Fruit fly (Drosophila melanogaster) whole organism, embryonic: ENCODE results near the gene Ldsdh1.

Source experiments
- Ada2b ChIP-seq: fragments of 200-800 bp; sonication (Bioruptor generic); IDR thresholded peaks from 2 replicates; pipeline ENCODE4 v1.3.6; 2022; ENCODE audit warnings: missing biosample characterization, missing genetic modification characterization
- Adf1 ChIP-seq: fragments of 200-800 bp; sonication (Bioruptor generic); IDR thresholded peaks from 2 replicates; pipeline ENCODE4 v1.3.6; 2022; ENCODE audit warnings: missing biosample characterization, missing genetic modification characterization
- BEAF-32 ChIP-seq: fragments of 200-800 bp; sonication (Bioruptor generic); optimal IDR thresholded peaks from 3 replicates; lab custom pipeline; 2017; ENCODE audit warnings: missing biosample characterization, missing genetic modification characterization, mild to moderate bottlenecking, moderate library complexity, missing genetic modification reagents
- CG10209 ChIP-seq: fragments of 200-800 bp; sonication (Bioruptor generic); optimal IDR thresholded peaks from 3 replicates; lab custom pipeline; 2017; ENCODE audit warnings: missing biosample characterization, mild to moderate bottlenecking, missing genetic modification characterization, missing genetic modification reagents
- CG11696 ChIP-seq: fragments of 200-800 bp; sonication (Bioruptor generic); IDR thresholded peaks from 2 replicates; pipeline ENCODE4 v1.3.6; 2022; ENCODE audit warnings: missing biosample characterization, missing genetic modification characterization
- CG1233 ChIP-seq: fragments of 200-800 bp; sonication (Bioruptor generic); optimal IDR thresholded peaks from 4 replicates; lab custom pipeline; 2018; ENCODE audit warnings: missing biosample characterization, mild to moderate bottlenecking, missing genetic modification characterization
- CG12744 ChIP-seq: fragments of 200-800 bp; sonication (Bioruptor generic); optimal IDR thresholded peaks from 2 replicates; lab custom pipeline; 2016; ENCODE audit warnings: missing biosample characterization, missing genetic modification characterization
- CG13624 ChIP-seq: fragments of 200-800 bp; sonication (Bioruptor generic); optimal IDR thresholded peaks from 2 replicates; lab custom pipeline; 2016; ENCODE audit warnings: missing biosample characterization, missing genetic modification characterization
- CG13894 ChIP-seq: fragments of 200-800 bp; sonication (Bioruptor generic); optimal IDR thresholded peaks from 3 replicates; lab custom pipeline; 2018; ENCODE audit warnings: missing biosample characterization, mild to moderate bottlenecking, missing genetic modification characterization, moderate library complexity
- CG14050 ChIP-seq: fragments of 200-800 bp; sonication (Bioruptor generic); IDR thresholded peaks from 3 replicates; pipeline ENCODE4 v1.3.6; 2022; ENCODE audit warnings: missing biosample characterization, missing genetic modification characterization
- CG14441 ChIP-seq: fragments of 200-800 bp; sonication (Bioruptor generic); IDR thresholded peaks from 2 replicates; pipeline ENCODE4 v1.3.6; 2022; ENCODE audit warnings: missing biosample characterization, missing genetic modification characterization
- CG15601 ChIP-seq: fragments of 200-800 bp; sonication (Bioruptor generic); optimal IDR thresholded peaks from 3 replicates; lab custom pipeline; 2019; ENCODE audit warnings: missing biosample characterization, mild to moderate bottlenecking, missing genetic modification characterization, moderate library complexity
- CG17568 ChIP-seq: fragments of 200-800 bp; sonication (Bioruptor generic); optimal IDR thresholded peaks from 2 replicates; lab custom pipeline; 2018; ENCODE audit warnings: missing biosample characterization, mild to moderate bottlenecking, missing genetic modification characterization, moderate library complexity
- CG17802 ChIP-seq: fragments of 200-800 bp; sonication (Bioruptor generic); optimal IDR thresholded peaks from 2 replicates; lab custom pipeline; 2018; ENCODE audit warnings: missing biosample characterization, mild to moderate bottlenecking, missing genetic modification characterization, moderate library complexity
- CG18599 ChIP-seq: fragments of 200-800 bp; sonication (Bioruptor generic); optimal IDR thresholded peaks from 3 replicates; lab custom pipeline; 2017; ENCODE audit warnings: missing biosample characterization, missing genetic modification characterization, mild to moderate bottlenecking, moderate library complexity, missing genetic modification reagents
- CG2712 ChIP-seq: fragments of 200-800 bp; optimal IDR thresholded peaks from 3 replicates; lab custom pipeline; 2019; ENCODE audit warnings: missing biosample characterization, mild to moderate bottlenecking, missing genetic modification characterization, moderate library complexity
- CG6654 ChIP-seq: fragments of 200-800 bp; sonication (Bioruptor generic); optimal IDR thresholded peaks from 2 replicates; lab custom pipeline; 2017; ENCODE audit warnings: missing biosample characterization, mild to moderate bottlenecking, missing genetic modification characterization
- CG7786 ChIP-seq: fragments of 200-800 bp; sonication (Bioruptor generic); optimal IDR thresholded peaks from 2 replicates; lab custom pipeline; 2016; ENCODE audit warnings: missing biosample characterization, missing genetic modification characterization
- CG7839 ChIP-seq: fragments of 200-800 bp; sonication (Bioruptor generic); optimal IDR thresholded peaks from 3 replicates; lab custom pipeline; 2018; ENCODE audit warnings: missing biosample characterization, mild to moderate bottlenecking, missing genetic modification characterization, moderate library complexity
- CG8281 ChIP-seq: fragments of 200-800 bp; sonication (Bioruptor generic); optimal IDR thresholded peaks from 2 replicates; lab custom pipeline; 2018; ENCODE audit warnings: missing biosample characterization, mild to moderate bottlenecking, missing genetic modification characterization, moderate library complexity
- CG9876 ChIP-seq: fragments of 200-800 bp; sonication (Bioruptor generic); optimal IDR thresholded peaks from 2 replicates; lab custom pipeline; 2016; ENCODE audit warnings: missing biosample characterization, missing genetic modification characterization
- CkIIα-i1 ChIP-seq: fragments of 200-800 bp; sonication (Bioruptor generic); IDR thresholded peaks from 2 replicates; pipeline ENCODE4 v1.3.6; 2022; ENCODE audit warnings: missing biosample characterization, missing genetic modification characterization
- Dip3 ChIP-seq: fragments of 200-800 bp; sonication (Bioruptor generic); optimal IDR thresholded peaks from 3 replicates; lab custom pipeline; 2016; ENCODE audit warnings: missing biosample characterization, missing genetic modification characterization
- Hand ChIP-seq: fragments of 200-800 bp; sonication (Bioruptor generic); optimal IDR thresholded peaks from 2 replicates; lab custom pipeline; 2017; ENCODE audit warnings: mild to moderate bottlenecking, missing biosample characterization, missing genetic modification reagents, missing genetic modification characterization
- Lim3 ChIP-seq: fragments of 200-800 bp; sonication (Bioruptor generic); IDR thresholded peaks from 2 replicates; pipeline ENCODE4 v1.3.6; 2022; ENCODE audit warnings: missing biosample characterization, missing genetic modification characterization
- NfI ChIP-seq: fragments of 200-800 bp; sonication (Bioruptor generic); optimal IDR thresholded peaks from 3 replicates; lab custom pipeline; 2018; ENCODE audit warnings: missing biosample characterization, mild to moderate bottlenecking, missing genetic modification characterization, moderate library complexity
- Sox100B ChIP-seq: fragments of 200-800 bp; sonication (Bioruptor generic); optimal IDR thresholded peaks from 3 replicates; lab custom pipeline; 2018; ENCODE audit warnings: missing biosample characterization, mild to moderate bottlenecking, missing genetic modification characterization
- Sox102F ChIP-seq: fragments of 200-800 bp; sonication (Bioruptor generic); optimal IDR thresholded peaks from 2 replicates; lab custom pipeline; 2018; ENCODE audit warnings: missing biosample characterization, mild to moderate bottlenecking, missing genetic modification characterization, moderate library complexity
- Tbp ChIP-seq: fragments of >200 bp; optimal IDR thresholded peaks from 2 replicates; lab custom pipeline; 2018; ENCODE audit warnings: missing biosample characterization, missing genetic modification characterization
- abd-A ChIP-seq: fragments of 200-800 bp; sonication (Bioruptor generic); optimal IDR thresholded peaks from 3 replicates; lab custom pipeline; 2019; ENCODE audit warnings: missing biosample characterization, mild to moderate bottlenecking, missing genetic modification characterization, moderate library complexity
- az2 ChIP-seq: fragments of 200-800 bp; sonication (Bioruptor generic); optimal IDR thresholded peaks from 3 replicates; lab custom pipeline; 2016; ENCODE audit warnings: missing biosample characterization, missing genetic modification characterization
- bbx ChIP-seq: fragments of 200-800 bp; sonication (Bioruptor generic); IDR thresholded peaks from 2 replicates; pipeline ENCODE4 v1.3.6; 2022; ENCODE audit warnings: missing biosample characterization, missing genetic modification characterization; ENCODE audit not compliant: partially characterized antibody
- br ChIP-seq: fragments of >200 bp; optimal IDR thresholded peaks from 2 replicates; lab custom pipeline; 2017
- bsh ChIP-seq, 2 experiments: fragments of 200-800 bp; sonication (Bioruptor generic); optimal IDR thresholded peaks; 2 replicates each; lab custom pipeline; 2017 to 2018; ENCODE audit warnings: mild to moderate bottlenecking in 2 of 2, missing biosample characterization in 2 of 2, missing genetic modification characterization in 2 of 2, moderate library complexity in 1 of 2
- chm ChIP-seq: fragments of 200-800 bp; sonication (Bioruptor generic); IDR thresholded peaks from 2 replicates; pipeline ENCODE4 v1.3.6; 2022; ENCODE audit warnings: missing biosample characterization, missing genetic modification characterization
- disco-r ChIP-seq: fragments of 200-800 bp; sonication (Bioruptor generic); optimal IDR thresholded peaks from 2 replicates; lab custom pipeline; 2016; ENCODE audit warnings: missing biosample characterization, missing genetic modification characterization
- en ChIP-seq: fragments of 200-800 bp; sonication (Bioruptor generic); optimal IDR thresholded peaks from 2 replicates; lab custom pipeline; 2016; ENCODE audit warnings: missing biosample characterization, missing genetic modification characterization
- fd3F ChIP-seq: fragments of 200-800 bp; sonication (Bioruptor generic); optimal IDR thresholded peaks from 2 replicates; lab custom pipeline; 2018; ENCODE audit warnings: missing biosample characterization, mild to moderate bottlenecking, missing genetic modification characterization, moderate library complexity
- hkb ChIP-seq, 2 experiments: fragments of 200-800 bp in 1 of 2; fragments of >200 bp in 1 of 2; sonication (Bioruptor generic) in 1 of 2; IDR thresholded peaks in 1 of 2; optimal IDR thresholded peaks in 1 of 2; 2 replicates each; pipeline versions ENCODE4 v1.3.6 to Lab custom; 2017 to 2022; ENCODE audit warnings: missing biosample characterization in 1 of 2, missing genetic modification characterization in 1 of 2
- inv ChIP-seq: fragments of 200-800 bp; sonication (Bioruptor generic); IDR thresholded peaks from 2 replicates; pipeline ENCODE4 v1.3.6; 2022; ENCODE audit warnings: missing biosample characterization, missing genetic modification characterization; ENCODE audit not compliant: partially characterized antibody
- jing ChIP-seq: fragments of 200-800 bp; sonication (Bioruptor generic); optimal IDR thresholded peaks from 2 replicates; lab custom pipeline; 2018; ENCODE audit warnings: missing biosample characterization, mild to moderate bottlenecking, missing genetic modification characterization
- luna ChIP-seq: fragments of 200-800 bp; sonication (Bioruptor generic); optimal IDR thresholded peaks from 2 replicates; lab custom pipeline; 2016; ENCODE audit warnings: missing biosample characterization, missing genetic modification characterization
- pho ChIP-seq: fragments of 200-800 bp; sonication (Bioruptor generic); optimal IDR thresholded peaks from 2 replicates; lab custom pipeline; 2016; ENCODE audit warnings: missing biosample characterization, missing genetic modification characterization
- phol ChIP-seq: fragments of 200-800 bp; sonication (Bioruptor generic); optimal IDR thresholded peaks from 3 replicates; lab custom pipeline; 2018; ENCODE audit warnings: missing biosample characterization, mild to moderate bottlenecking, missing genetic modification characterization, moderate library complexity
- sd ChIP-seq: fragments of 200-800 bp; sonication (Bioruptor generic); optimal IDR thresholded peaks from 3 replicates; lab custom pipeline; 2018; ENCODE audit warnings: missing biosample characterization, mild to moderate bottlenecking, missing genetic modification characterization, moderate library complexity
- sqz ChIP-seq: fragments of 200-800 bp; sonication (Bioruptor generic); optimal IDR thresholded peaks from 3 replicates; lab custom pipeline; 2018; ENCODE audit warnings: missing biosample characterization, mild to moderate bottlenecking, missing genetic modification characterization
- vfl ChIP-seq: fragments of 200-800 bp; sonication (Bioruptor generic); optimal IDR thresholded peaks from 2 replicates; lab custom pipeline; 2016; ENCODE audit warnings: missing biosample characterization, missing genetic modification characterization
- zfh2 ChIP-seq: fragments of 200-800 bp; sonication (Bioruptor generic); optimal IDR thresholded peaks from 2 replicates; lab custom pipeline; 2016; ENCODE audit warnings: missing biosample characterization, missing genetic modification characterization

Ldsdh1 gene

DNA sequence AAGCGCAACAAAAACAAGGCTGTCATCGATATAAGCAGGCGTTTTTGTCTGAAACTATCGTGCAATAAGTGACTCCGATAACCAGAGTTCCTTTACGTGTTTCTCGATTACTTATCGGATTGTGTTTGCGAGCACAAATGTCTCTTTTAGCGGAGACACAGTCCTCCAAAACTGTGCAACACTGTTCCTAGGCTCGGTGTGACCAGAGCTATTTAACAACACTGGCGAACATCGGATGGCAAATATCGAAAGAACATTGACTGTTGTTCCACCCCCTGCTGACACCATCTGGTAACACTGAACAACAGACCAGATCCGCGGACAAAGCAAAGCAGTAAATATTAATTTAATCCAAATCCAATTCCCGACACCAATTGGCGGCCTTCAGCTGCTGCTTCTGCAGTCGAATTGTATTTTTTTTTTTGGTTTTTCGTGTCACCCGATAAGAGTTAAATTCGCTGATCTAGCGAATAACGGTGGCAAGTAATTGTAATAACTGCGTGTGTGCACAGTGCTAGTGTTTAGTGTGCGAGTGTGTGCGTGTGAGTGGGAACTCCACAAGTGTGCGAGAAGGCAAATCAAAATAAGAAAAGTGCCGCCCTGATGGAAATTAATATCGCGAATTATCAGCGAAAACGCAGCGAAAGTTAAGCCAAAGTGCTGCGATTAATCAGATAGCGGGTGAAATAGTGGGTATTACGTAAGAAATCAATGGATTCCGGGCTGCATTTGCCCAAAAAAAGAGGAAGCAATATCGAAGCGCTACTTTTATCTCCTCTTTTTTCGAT lies 19.8 kb downstream of the Ldsdh1 start, which contains the start of gene mys (continued):
- TF ChIP-seq CG9876 (peak; percentile 71), zfh2 (GFP tag; lab: Kevin White, UChicago) (peak; percentile 84), jing (no peak), Sox100B (GFP tag; lab: Kevin White, UChicago) (no peak), CG6654 (GFP tag; lab: Kevin White, UChicago) (no peak), Adf1 (peak; percentile 15; the same call in 1 of the 2 replicates), CG18599 (GFP tag; lab: Kevin White, UChicago) (peak; percentile 73), disco-r (GFP tag; lab: Kevin White, UChicago) (peak; percentile 37), az2 (GFP tag; lab: Kevin White, UChicago) (peak; percentile 13), CG17802 (tag; lab: Kevin White, UChicago) (peak; percentile 55), bsh (GFP tag; optimal IDR thresholded peaks at IDR 0.05; lab: Kevin White, UChicago) (peak; percentile 34 to 52), abd-A (no peak), CG2712 (peak; percentile 55), Dip3 (peak; percentile 76), en (GFP tag; lab: Kevin White, UChicago) (no peak), CG7839 (peak; percentile 54), inv (GFP tag; lab: Robert Waterston, UW) (peak; percentile 91), hkb (optimal IDR thresholded peaks at IDR 0.05; lab: Kevin White, UChicago) (peak; percentile 76), hkb (GFP tag; IDR thresholded peaks at IDR 0.05; lab: Robert Waterston, UW) (no peak; the same call in 1 of the 2 replicates), CG7786 (GFP tag; lab: Kevin White, UChicago) (peak; percentile 72), luna (GFP tag; lab: Kevin White, UChicago) (peak; percentile 34), CG17568 (GFP tag; lab: Kevin White, UChicago) (peak; percentile 21), CG15601 (tag; lab: Kevin White, UChicago) (peak; percentile 71), phol (tag; lab: Kevin White, UChicago) (peak; percentile 63), NfI (peak; percentile 65), CG13624 (GFP tag; lab: Kevin White, UChicago) (peak; percentile 80), chm (GFP tag; lab: Robert Waterston, UW) (peak; percentile 83), CG14441 (GFP tag; lab: Robert Waterston, UW) (peak; percentile 62), CG8281 (tag; lab: Kevin White, UChicago) (no peak), sqz (GFP tag; lab: Kevin White, UChicago) (no peak), CG14050 (GFP tag; lab: Robert Waterston, UW) (no peak), fd3F (GFP tag; lab: Kevin White, UChicago) (peak; percentile 21), pho (GFP tag; lab: Kevin White, UChicago) (peak; percentile 68), br (no peak), Tbp (no peak), Ada2b (0 out of 2 replicates have a peak, but pooled peaks have one; percentile 16), Lim3 (GFP tag; lab: Robert Waterston, UW) (no peak), bbx (peak; percentile 95), CG10209 (GFP tag; lab: Kevin White, UChicago) (peak; percentile 64), CG11696 (GFP tag; lab: Robert Waterston, UW) (no peak), sd (tag; lab: Kevin White, UChicago) (no peak), Hand (GFP tag; lab: Kevin White, UChicago) (no peak), CG12744 (GFP tag; lab: Kevin White, UChicago) (peak; percentile 60), BEAF-32 (GFP tag; lab: Kevin White, UChicago) (peak; percentile 99), CkIIα-i1 (GFP tag; lab: Robert Waterston, UW) (no peak), vfl (peak; percentile 18), Sox102F (GFP tag; lab: Kevin White, UChicago) (no peak), CG13894 (tag; lab: Kevin White, UChicago) (peak; percentile 86), CG1233 (GFP tag; lab: Kevin White, UChicago) (peak; percentile 42)
